Worm (Caenorhabditis elegans) whole organism, L2 larva: ENCODE data around the gene Y119D3B.12.
"Not testable (repeated sequence)": the region's sequence is repeated elsewhere in the genome, so short reads cannot be mapped to it uniquely, and the experiment has no call there.

Experiments used
- C34F6.9 ChIP-seq: fragments of 150-350 bp; optimal IDR thresholded peaks from 2 replicates; lab custom pipeline; 2014; ENCODE audit warnings: missing biosample characterization, missing genetic modification characterization
- F13H6.1 ChIP-seq: sonication (generic microtip); optimal IDR thresholded peaks from 2 replicates; lab custom pipeline; 2016; ENCODE audit warnings: missing genetic modification characterization, missing compliant biosample characterization
- R02D3.7 ChIP-seq: fragments of 150-350 bp; optimal IDR thresholded peaks from 2 replicates; lab custom pipeline; 2014; ENCODE audit warnings: missing biosample characterization, missing genetic modification characterization
- blmp-1 ChIP-seq: sonication (generic microtip); optimal IDR thresholded peaks from 2 replicates; lab custom pipeline; 2017; ENCODE audit warnings: missing genetic modification characterization, mild to moderate bottlenecking, missing compliant biosample characterization, antibody characterized with exemption, moderate library complexity; ENCODE audit not compliant: insufficient read depth
- ceh-82 ChIP-seq: fragments of 150-350 bp; optimal IDR thresholded peaks from 2 replicates; lab custom pipeline; 2014; ENCODE audit warnings: missing biosample characterization, missing genetic modification characterization
- crh-2 ChIP-seq: sonication (generic microtip); optimal IDR thresholded peaks from 2 replicates; lab custom pipeline; 2017; ENCODE audit warnings: missing biosample characterization, missing genetic modification characterization
- egl-27 ChIP-seq: sonication (generic microtip); optimal IDR thresholded peaks from 3 replicates; lab custom pipeline; 2017; ENCODE audit warnings: missing biosample characterization, missing genetic modification reagents, missing genetic modification characterization
- elt-3 ChIP-seq: sonication (generic microtip); optimal IDR thresholded peaks from 2 replicates; lab custom pipeline; 2017; ENCODE audit warnings: missing biosample characterization, missing genetic modification characterization
- fos-1 ChIP-seq: fragments of 150-350 bp; optimal IDR thresholded peaks from 2 replicates; lab custom pipeline; 2014; ENCODE audit warnings: missing biosample characterization, missing genetic modification characterization
- gmeb-1 ChIP-seq: fragments of 150-350 bp; optimal IDR thresholded peaks from 2 replicates; lab custom pipeline; 2014; ENCODE audit warnings: missing biosample characterization, missing genetic modification characterization
- lin-13 ChIP-seq: fragments of 150-350 bp; optimal IDR thresholded peaks from 2 replicates; lab custom pipeline; 2014; ENCODE audit warnings: missing biosample characterization, missing genetic modification reagents, missing genetic modification characterization
- lin-39 ChIP-seq: fragments of 150-350 bp; optimal IDR thresholded peaks from 2 replicates; lab custom pipeline; 2014; ENCODE audit warnings: missing biosample characterization, missing genetic modification reagents, missing genetic modification characterization
- lsy-2 ChIP-seq, 2 experiments: fragments of 150-350 bp in 1 of 2; sonication (generic microtip) in 1 of 2; optimal IDR thresholded peaks; 2 replicates each; lab custom pipeline; 2014 to 2017; ENCODE audit warnings: missing biosample characterization in 2 of 2, missing genetic modification characterization in 2 of 2
- nhr-11 ChIP-seq: fragments of 150-350 bp; optimal IDR thresholded peaks from 2 replicates; lab custom pipeline; 2014; ENCODE audit warnings: missing biosample characterization, missing genetic modification characterization
- nhr-12 ChIP-seq: fragments of 150-350 bp; optimal IDR thresholded peaks from 2 replicates; lab custom pipeline; 2014; ENCODE audit warnings: missing biosample characterization, missing genetic modification characterization
- nhr-129 ChIP-seq: fragments of 150-350 bp; optimal IDR thresholded peaks from 2 replicates; lab custom pipeline; 2014; ENCODE audit warnings: missing biosample characterization, missing genetic modification characterization
- nhr-21 ChIP-seq: fragments of 150-350 bp; optimal IDR thresholded peaks from 2 replicates; lab custom pipeline; 2014; ENCODE audit warnings: missing biosample characterization, missing genetic modification characterization
- nhr-25 ChIP-seq: fragments of 150-350 bp; sonication (generic microtip); optimal IDR thresholded peaks from 3 replicates; lab custom pipeline; 2014; ENCODE audit warnings: missing biosample characterization, missing genetic modification characterization
- nhr-77 ChIP-seq: fragments of 150-350 bp; optimal IDR thresholded peaks from 2 replicates; lab custom pipeline; 2014; ENCODE audit warnings: missing biosample characterization, missing genetic modification characterization
- skn-1 ChIP-seq: sonication (generic microtip); optimal IDR thresholded peaks from 2 replicates; lab custom pipeline; 2017; ENCODE audit warnings: missing biosample characterization, missing genetic modification characterization
- sma-9 ChIP-seq, 2 experiments: fragments of 150-350 bp in 1 of 2; sonication (generic microtip) in 1 of 2; optimal IDR thresholded peaks; 2 replicates each; lab custom pipeline; 2014 to 2016; ENCODE audit warnings: missing genetic modification characterization in 2 of 2, mild to moderate bottlenecking in 1 of 2, missing biosample characterization in 1 of 2, missing compliant biosample characterization in 1 of 2, missing genetic modification reagents in 1 of 2, moderate library complexity in 1 of 2
- unc-55 ChIP-seq: fragments of 150-350 bp; sonication (generic microtip); optimal IDR thresholded peaks from 3 replicates; lab custom pipeline; 2014; ENCODE audit warnings: missing biosample characterization, missing genetic modification reagents, missing genetic modification characterization
- zag-1 ChIP-seq: fragments of 150-350 bp; optimal IDR thresholded peaks from 2 replicates; lab custom pipeline; 2014; ENCODE audit warnings: missing biosample characterization, missing genetic modification characterization
- ztf-1 ChIP-seq: fragments of 200-800 bp; sonication (Bioruptor generic); conservative IDR thresholded peaks from 2 replicates; pipeline ENCODE4 v1.3.6; 2022; ENCODE audit warnings: missing genetic modification characterization, missing compliant biosample characterization
- ztf-4 ChIP-seq: fragments of 150-350 bp; optimal IDR thresholded peaks from 2 replicates; lab custom pipeline; 2014; ENCODE audit warnings: missing biosample characterization, missing genetic modification characterization

The Y119D3B.12 gene

ce11 chrIII:1248335-1248734 lies 46.0 kb downstream of the Y119D3B.12 start:
- TF ChIP-seq elt-3 (tag; lab: Kevin White, UChicago) (no peak), C34F6.9 (tag; lab: Kevin White, UChicago) (no peak), blmp-1 (tag; lab: Kevin White, UChicago) (no peak)

DNA sequence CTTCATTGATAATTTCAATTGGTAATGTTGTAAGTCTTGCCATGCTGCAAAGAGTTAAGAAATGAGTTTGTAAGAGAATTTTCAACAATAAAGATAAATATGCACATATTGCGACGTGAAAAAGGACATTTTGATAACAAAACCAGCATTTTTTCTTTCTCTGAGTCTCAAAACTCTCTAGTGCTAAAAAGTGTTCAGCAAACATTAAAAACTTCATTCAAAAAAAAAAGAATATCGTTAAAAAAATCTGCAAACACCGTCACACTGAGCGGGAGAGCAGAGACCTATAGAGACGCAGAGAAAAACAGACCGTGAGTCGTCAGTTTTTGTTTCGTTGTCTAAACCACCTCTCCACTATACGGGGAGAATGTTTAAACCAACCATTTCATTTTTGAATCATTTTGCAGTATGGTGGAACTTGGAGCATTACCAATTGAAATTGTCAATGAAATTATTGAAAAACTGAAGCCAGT lies 46.8 kb downstream of the Y119D3B.12 start, which contains the start of the genes fbxa-76 and fbxa-77:
TSS of gene fbxa-76 (minus strand) at position 51 of the 473 bp plus-strand sequence.
TSS of gene fbxa-77 (plus strand) at position 365 of the 473 bp plus-strand sequence.
- TF ChIP-seq R02D3.7 (tag; lab: Kevin White, UChicago) (no peak), sma-9 (GFP tag; optimal IDR thresholded peaks at IDR 0.05; lab: Kevin White, UChicago) (peak; percentile 58), sma-9 (tag; optimal IDR thresholded peaks at IDR 0.05; lab: Kevin White, UChicago) (no peak), ztf-1 (GFP tag; lab: Robert Waterston, UW) (no peak), ztf-4 (tag; lab: Kevin White, UChicago) (no peak), zag-1 (tag; lab: Kevin White, UChicago) (no peak), nhr-21 (no peak), skn-1 (tag; lab: Kevin White, UChicago) (no peak), nhr-129 (tag; lab: Kevin White, UChicago) (peak; percentile 71), fos-1 (tag; lab: Kevin White, UChicago) (peak; percentile 71), nhr-25 (tag; lab: Kevin White, UChicago) (peak; percentile 14), nhr-77 (tag; lab: Kevin White, UChicago) (no peak), nhr-11 (no peak), lin-39 (tag; lab: Kevin White, UChicago) (no peak), lsy-2 (tag; optimal IDR thresholded peaks at IDR 0.05; lab: Kevin White, UChicago) (peak in 1 of 2 experiments; percentile 52), unc-55 (GFP tag; lab: Kevin White, UChicago) (peak; percentile 73), elt-3 (tag; lab: Kevin White, UChicago) (no peak), lin-13 (peak; percentile 10), F13H6.1 (peak; percentile 52), gmeb-1 (tag; lab: Kevin White, UChicago) (no peak), C34F6.9 (tag; lab: Kevin White, UChicago) (peak; percentile 38), crh-2 (tag; lab: Kevin White, UChicago) (peak; percentile 41), nhr-12 (tag; lab: Kevin White, UChicago) (no peak)

- TF ChIP-seq blmp-1, egl-27, ceh-82 (tag; lab: Kevin White, UChicago): not testable (repeated sequence)
Observed at ce11 chrIII:1256519-1256918, 54.2 kb downstream of the Y119D3B.12 start, which contains the start of gene fbxa-208. fbxa-208 (plus strand) TSS chrIII:1256819.
